Worm (Caenorhabditis elegans): Measurements from ENCODE around the gene F10G7.12.

- TF ChIP-seq hlh-30 (tag; optimal IDR thresholded peaks at IDR 0.05; ENCODE audit: insufficient read depth) = no peak
- no peak for TF ChIP-seq ceh-18 (tag; optimal IDR thresholded peaks at IDR 0.05)
- no peak for TF ChIP-seq tbx-2 (tag; optimal IDR thresholded peaks at IDR 0.05)
- no peak for TF ChIP-seq ceh-30 (tag; optimal IDR thresholded peaks at IDR 0.05)
- no peak for TF ChIP-seq ref-2 (tag; optimal IDR thresholded peaks at IDR 0.05)
- TF ChIP-seq sox-4 (tag; optimal IDR thresholded peaks at IDR 0.05) = no peak
- TF ChIP-seq elt-2 (tag; optimal IDR thresholded peaks at IDR 0.05) = no peak
- TF ChIP-seq ceh-22 (tag; optimal IDR thresholded peaks at IDR 0.05) = no peak
Measured at ce11 chrII:4676241-4676640, 13.3 kb upstream of the F10G7.12 start.
